Fruit fly (Drosophila melanogaster): ENCODE results near the gene CG3430.

Gene CG3430

DNA sequence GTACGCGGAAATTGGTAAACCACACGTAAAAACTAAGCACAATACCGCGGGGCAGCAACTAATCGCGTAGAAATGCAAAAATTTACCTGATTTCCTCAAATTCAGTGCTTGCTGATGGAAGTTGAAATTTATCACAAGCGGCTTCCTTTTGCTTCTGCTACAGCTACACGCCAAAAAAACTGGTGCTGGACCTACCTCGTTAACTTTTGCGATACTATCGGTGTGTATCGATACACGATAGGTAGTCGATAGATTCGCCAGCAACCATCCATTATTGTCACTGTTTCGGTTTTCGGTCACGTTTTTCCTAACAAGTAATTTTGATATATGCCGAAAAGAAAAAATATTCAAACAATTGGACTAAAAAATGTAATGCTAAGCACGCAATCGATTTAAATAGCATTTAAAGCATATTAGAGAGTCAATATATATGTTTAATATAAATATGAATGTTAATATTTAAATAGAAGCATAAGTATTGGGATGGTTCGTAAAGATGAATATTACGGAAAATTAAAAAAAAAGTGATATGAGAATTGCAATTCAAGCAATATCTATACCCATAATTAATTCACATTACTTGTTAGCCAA lies 10.7 kb downstream of the CG3430 start, which contains the start of gene Sumo (continued):
- TF ChIP-seq nau (GFP tag; optimal IDR thresholded peaks at IDR 0.05) (no peak), CG2116 (GFP tag; optimal IDR thresholded peaks at IDR 0.05) (peak; percentile 94), tio (GFP tag; optimal IDR thresholded peaks at IDR 0.05) (no peak), az2 (GFP tag; optimal IDR thresholded peaks at IDR 0.05) (peak; percentile 9), rib (GFP tag; IDR thresholded peaks at IDR 0.05) (no peak), gcm (GFP tag; optimal IDR thresholded peaks at IDR 0.05) (no peak), ap (GFP tag; IDR thresholded peaks at IDR 0.05) (no peak), CkIIα-i1 (GFP tag; IDR thresholded peaks at IDR 0.05) (no peak), fu2 (GFP tag; optimal IDR thresholded peaks at IDR 0.05) (no peak), CG11504 (tag; optimal IDR thresholded peaks at IDR 0.05) (peak; percentile 39), MBD-R2 (GFP tag; IDR thresholded peaks at IDR 0.05) (peak; percentile 38), Hmx (GFP tag; optimal IDR thresholded peaks at IDR 0.05) (no peak), CG17802 (tag; optimal IDR thresholded peaks at IDR 0.05) (no peak), dimm (GFP tag; IDR thresholded peaks at IDR 0.05) (no peak), corto (GFP tag; optimal IDR thresholded peaks at IDR 0.05) (no peak), stwl (tag; optimal IDR thresholded peaks at IDR 0.05) (peak; percentile 13), run (tag; optimal IDR thresholded peaks at IDR 0.05) (no peak), Gug (GFP tag; IDR thresholded peaks at IDR 0.05) (peak; percentile 83; the same call in 2 of the 4 replicates), lola (GFP tag; optimal IDR thresholded peaks at IDR 0.05) (no peak), sima (GFP tag; optimal IDR thresholded peaks at IDR 0.05) (no peak), CG11456 (GFP tag; IDR thresholded peaks at IDR 0.05) (peak; percentile 74; the same call in 2 of the 3 replicates), CG13296 (GFP tag; optimal IDR thresholded peaks at IDR 0.05) (no peak), ro (GFP tag; IDR thresholded peaks at IDR 0.05) (no peak), Dad (GFP tag; optimal IDR thresholded peaks at IDR 0.05) (no peak), Kr (GFP tag; optimal IDR thresholded peaks at IDR 0.05) (no peak), CG12942 (GFP tag; optimal IDR thresholded peaks at IDR 0.05) (no peak), CG15073 (GFP tag; optimal IDR thresholded peaks at IDR 0.05) (no peak), CG11093 (GFP tag; IDR thresholded peaks at IDR 0.05) (no peak), ranshi (GFP tag; IDR thresholded peaks at IDR 0.05) (no peak; the same call in 1 of the 2 replicates), CG18476 (GFP tag; optimal IDR thresholded peaks at IDR 0.05) (no peak), CG7556 (GFP tag; optimal IDR thresholded peaks at IDR 0.05) (no peak), jigr1 (GFP tag; IDR thresholded peaks at IDR 0.05) (no peak), ERR (GFP tag; optimal IDR thresholded peaks at IDR 0.05) (no peak), CG14710 (tag; optimal IDR thresholded peaks at IDR 0.05) (peak; percentile 65), peb (GFP tag; IDR thresholded peaks at IDR 0.05) (no peak), ab (GFP tag; optimal IDR thresholded peaks at IDR 0.05) (no peak), cg (GFP tag; optimal IDR thresholded peaks at IDR 0.05) (no peak), so (GFP tag; IDR thresholded peaks at IDR 0.05) (no peak), otp (GFP tag; IDR thresholded peaks at IDR 0.05) (no peak), yki (optimal IDR thresholded peaks at IDR 0.05) (no peak), Ada2b (GFP tag; IDR thresholded peaks at IDR 0.05) (no peak), Ptx1 (GFP tag; IDR thresholded peaks at IDR 0.05) (no peak), CG10462 (GFP tag; optimal IDR thresholded peaks at IDR 0.05) (no peak), sd (tag; optimal IDR thresholded peaks at IDR 0.05) (no peak), sim (GFP tag; IDR thresholded peaks at IDR 0.05) (0 out of 2 replicates have a peak, but pooled peaks have one; percentile 11), unpg (GFP tag; optimal IDR thresholded peaks at IDR 0.05) (no peak), pfk (GFP tag; optimal IDR thresholded peaks at IDR 0.05) (no peak), grn (GFP tag; optimal IDR thresholded peaks at IDR 0.05) (no peak), hth (optimal IDR thresholded peaks at IDR 0.05) (no peak), pho (GFP tag; optimal IDR thresholded peaks at IDR 0.05) (no peak), nmo (GFP tag; optimal IDR thresholded peaks at IDR 0.05) (peak; percentile 50), tap (tag; optimal IDR thresholded peaks at IDR 0.05) (no peak)

All from whole organism, embryonic.